Fruit fly (Drosophila melanogaster): ENCODE measurements around the gene mtgo.
A peak's percentile ranks its signal among the peaks of the same experiment; 100 is the strongest.

mtgo gene

DNA sequence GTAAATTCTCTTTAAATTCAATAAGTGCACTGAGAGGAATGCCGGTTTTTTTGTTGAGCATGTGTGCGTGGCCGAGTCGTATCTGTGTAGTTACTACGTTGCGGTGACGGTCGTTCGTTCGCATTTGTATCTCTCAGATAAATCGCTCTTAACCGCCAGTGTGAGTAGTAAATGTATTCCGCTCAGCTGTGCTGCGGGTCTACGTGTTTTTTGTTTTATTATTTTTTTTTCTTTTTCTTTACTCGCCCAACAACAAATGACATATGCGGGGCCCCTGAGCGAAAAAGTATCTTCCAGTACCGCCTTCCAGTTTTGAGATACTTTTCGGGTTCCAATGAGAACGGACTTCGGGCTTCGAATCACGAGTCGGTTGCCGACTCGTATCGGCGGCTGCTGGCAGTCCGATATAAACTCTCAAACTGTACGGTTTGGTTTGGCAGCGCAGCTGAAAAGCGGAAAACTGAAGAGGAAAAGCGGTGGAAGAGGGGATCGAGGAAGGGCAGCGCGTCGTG lies 56.8 kb downstream of the mtgo start (continued):
- TF ChIP-seq Sin3A (optimal IDR thresholded peaks at IDR 0.05) (no peak), H15 (GFP tag; IDR thresholded peaks at IDR 0.05) (no peak), Hmx (GFP tag; optimal IDR thresholded peaks at IDR 0.05) (no peak), psq (GFP tag; optimal IDR thresholded peaks at IDR 0.05) (peak; percentile 53), slbo (GFP tag; IDR thresholded peaks at IDR 0.05) (no peak), sisA (GFP tag; IDR thresholded peaks at IDR 0.05) (no peak), kah (GFP tag; optimal IDR thresholded peaks at IDR 0.05) (peak; percentile 1), CG11696 (GFP tag; IDR thresholded peaks at IDR 0.05) (no peak), C15 (GFP tag; IDR thresholded peaks at IDR 0.05) (no peak), ssp (GFP tag; IDR thresholded peaks at IDR 0.05) (no peak), pnt (GFP tag; optimal IDR thresholded peaks at IDR 0.05) (no peak), CG15696 (tag; optimal IDR thresholded peaks at IDR 0.05) (no peak), CG6654 (GFP tag; optimal IDR thresholded peaks at IDR 0.05) (peak; percentile 97), HHEX (GFP tag; optimal IDR thresholded peaks at IDR 0.05) (no peak), Hmr (GFP tag; optimal IDR thresholded peaks at IDR 0.05) (peak; percentile 22), CG2129 (GFP tag; IDR thresholded peaks at IDR 0.05; ENCODE audit: partially characterized antibody) (no peak), ttk (GFP tag; IDR thresholded peaks at IDR 0.05) (0 out of 2 replicates have a peak, but pooled peaks have one; percentile 42), row (GFP tag; IDR thresholded peaks at IDR 0.05) (peak; percentile 32; the same call in 2 of the 3 replicates), grn (GFP tag; optimal IDR thresholded peaks at IDR 0.05) (peak; percentile 26), CG30403 (GFP tag; optimal IDR thresholded peaks at IDR 0.05) (no peak), PHDP (tag; optimal IDR thresholded peaks at IDR 0.05) (no peak), vvl (GFP tag; IDR thresholded peaks at IDR 0.05) (peak; percentile 70), tna (GFP tag; IDR thresholded peaks at IDR 0.05; ENCODE audit: partially characterized antibody) (peak; percentile 48; the same call in 1 of the 2 replicates), Taf1 (GFP tag; IDR thresholded peaks at IDR 0.05) (no peak), Fer3 (tag; optimal IDR thresholded peaks at IDR 0.05) (peak; percentile 33), sna (GFP tag; IDR thresholded peaks at IDR 0.05; ENCODE audit: partially characterized antibody) (peak; percentile 68), CG10366 (GFP tag; IDR thresholded peaks at IDR 0.05) (no peak; the same call in 1 of the 2 replicates), Dp (GFP tag; optimal IDR thresholded peaks at IDR 0.05) (no peak), Asciz (GFP tag; optimal IDR thresholded peaks at IDR 0.05) (no peak), sim (GFP tag; IDR thresholded peaks at IDR 0.05) (no peak), zfh2 (GFP tag; optimal IDR thresholded peaks at IDR 0.05) (no peak), gt (GFP tag; IDR thresholded peaks at IDR 0.05) (no peak), odd (GFP tag; optimal IDR thresholded peaks at IDR 0.05) (peak; percentile 12), Meics (GFP tag; optimal IDR thresholded peaks at IDR 0.05) (peak; percentile 4), ato (GFP tag; IDR thresholded peaks at IDR 0.05; ENCODE audit: partially characterized antibody) (peak; percentile 51; the same call in 1 of the 2 replicates), lov (optimal IDR thresholded peaks at IDR 0.05) (no peak), lov (GFP tag; IDR thresholded peaks at IDR 0.05) (peak; percentile 63; the same call in 2 of the 3 replicates), CG14667 (GFP tag; IDR thresholded peaks at IDR 0.05) (no peak), CG10209 (GFP tag; optimal IDR thresholded peaks at IDR 0.05) (no peak), Dek (tag; optimal IDR thresholded peaks at IDR 0.05) (no peak), dpn (GFP tag; optimal IDR thresholded peaks at IDR 0.05) (no peak), CG8089 (GFP tag; optimal IDR thresholded peaks at IDR 0.05) (no peak), CG2116 (GFP tag; optimal IDR thresholded peaks at IDR 0.05) (no peak), fd64A (GFP tag; optimal IDR thresholded peaks at IDR 0.05) (no peak), fd96Cb (tag; optimal IDR thresholded peaks at IDR 0.05) (no peak), org-1 (GFP tag; optimal IDR thresholded peaks at IDR 0.05) (no peak), ERR (GFP tag; optimal IDR thresholded peaks at IDR 0.05) (no peak), CG8478 (optimal IDR thresholded peaks at IDR 0.05) (no peak), CG2678 (tag; optimal IDR thresholded peaks at IDR 0.05) (no peak), Dbx (GFP tag; IDR thresholded peaks at IDR 0.05) (no peak; the same call in 2 of the 3 replicates), nerfin-1 (tag; optimal IDR thresholded peaks at IDR 0.05) (no peak), Lim3 (GFP tag; IDR thresholded peaks at IDR 0.05) (no peak)

Measured in whole organism, embryonic.